Fruit fly (Drosophila melanogaster): ENCODE measurements around the gene CG33773.
A peak's percentile ranks its signal among the peaks of the same experiment; 100 is the strongest.

CG33773 gene

DNA sequence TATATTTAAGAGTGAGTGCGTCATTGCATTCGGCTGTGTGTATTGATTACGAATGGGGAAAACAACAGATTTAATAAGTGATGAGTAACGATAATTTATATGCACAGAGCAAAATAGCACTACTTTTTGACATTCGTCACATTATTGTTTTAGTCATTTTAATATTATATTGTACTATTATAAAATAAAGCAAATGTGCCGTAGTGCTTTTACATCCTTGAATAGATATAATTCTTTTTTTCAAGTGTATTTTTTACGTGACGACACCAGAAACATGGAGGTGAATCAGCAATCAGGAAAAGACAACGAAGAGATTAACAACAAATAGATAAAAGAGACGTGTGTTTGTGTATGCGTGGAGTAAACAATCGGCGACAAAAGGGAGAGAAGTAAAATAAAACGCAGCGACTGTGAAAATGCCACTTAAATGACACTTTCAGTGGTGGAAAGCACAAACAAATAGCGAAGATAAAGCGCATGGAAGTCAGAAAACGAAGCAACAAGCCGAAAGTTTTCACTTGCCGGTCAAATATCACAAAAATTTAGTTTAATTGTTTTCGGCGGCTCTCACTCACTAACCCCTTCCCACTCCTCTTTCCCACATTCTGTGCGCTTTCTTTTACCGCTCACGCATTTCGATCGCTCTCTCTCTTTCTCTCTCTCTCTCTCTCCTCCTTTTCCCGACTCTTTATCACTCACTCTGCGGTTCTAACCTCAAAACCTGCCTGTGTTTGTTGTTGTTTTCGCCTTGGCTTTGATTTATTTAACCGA is 24.1 kb downstream of the CG33773 start:
- TF ChIP-seq Dll (optimal IDR thresholded peaks at IDR 0.05) (peak; percentile 25), CG8478 (optimal IDR thresholded peaks at IDR 0.05) (no peak)

DNA sequence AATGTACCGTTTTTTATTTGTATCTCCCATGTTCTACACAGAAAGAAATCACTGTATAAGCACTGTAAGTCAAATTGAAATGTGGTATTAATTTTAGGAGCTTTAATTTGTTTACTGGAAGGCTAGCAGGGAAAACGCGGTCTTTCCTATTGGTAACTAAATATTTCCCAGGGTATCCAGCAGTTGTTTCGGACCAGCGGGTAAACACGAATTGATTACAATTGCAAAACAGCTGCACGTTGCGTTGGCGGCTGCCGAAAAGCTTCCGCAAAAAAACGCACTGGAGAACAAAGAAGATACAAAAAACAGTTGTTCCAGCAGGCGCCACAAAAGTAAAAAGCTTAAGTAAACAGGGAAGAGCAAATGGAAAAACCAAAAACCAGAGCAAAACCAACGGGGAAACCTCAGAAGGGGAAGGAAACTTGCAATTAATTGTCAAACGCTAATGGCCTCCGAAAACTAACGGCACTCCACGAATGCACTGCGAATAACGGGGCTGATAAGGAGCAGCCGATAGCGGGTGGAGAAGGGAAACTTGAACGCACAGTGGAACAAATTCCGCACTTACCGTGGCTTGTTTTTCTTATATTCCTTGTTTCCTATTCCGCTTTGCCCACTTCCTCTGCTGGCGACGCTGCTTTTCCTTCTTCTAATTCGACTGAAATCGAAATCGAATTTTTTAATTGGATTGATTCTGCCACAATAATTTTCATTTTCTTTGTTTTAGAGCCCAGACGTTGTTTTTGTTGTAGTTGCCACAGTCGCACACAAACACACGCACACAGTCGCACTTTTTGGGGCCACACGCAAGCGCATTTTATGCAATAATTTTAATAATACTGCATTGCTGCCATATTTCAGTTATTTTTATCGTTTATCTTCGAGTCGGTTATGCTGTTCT is 24.9 kb downstream of the CG33773 start:
- no peak for TF ChIP-seq psq (optimal IDR thresholded peaks at IDR 0.05)
- TF ChIP-seq Dll (optimal IDR thresholded peaks at IDR 0.05) = peak; percentile 48
- peak; percentile 81 for TF ChIP-seq pan (optimal IDR thresholded peaks at IDR 0.05)
- no peak for TF ChIP-seq usp (GFP tag; optimal IDR thresholded peaks at IDR 0.05)
- no peak for TF ChIP-seq EcR (GFP tag; optimal IDR thresholded peaks at IDR 0.05)
- TF ChIP-seq CG8478 (optimal IDR thresholded peaks at IDR 0.05) = no peak

DNA sequence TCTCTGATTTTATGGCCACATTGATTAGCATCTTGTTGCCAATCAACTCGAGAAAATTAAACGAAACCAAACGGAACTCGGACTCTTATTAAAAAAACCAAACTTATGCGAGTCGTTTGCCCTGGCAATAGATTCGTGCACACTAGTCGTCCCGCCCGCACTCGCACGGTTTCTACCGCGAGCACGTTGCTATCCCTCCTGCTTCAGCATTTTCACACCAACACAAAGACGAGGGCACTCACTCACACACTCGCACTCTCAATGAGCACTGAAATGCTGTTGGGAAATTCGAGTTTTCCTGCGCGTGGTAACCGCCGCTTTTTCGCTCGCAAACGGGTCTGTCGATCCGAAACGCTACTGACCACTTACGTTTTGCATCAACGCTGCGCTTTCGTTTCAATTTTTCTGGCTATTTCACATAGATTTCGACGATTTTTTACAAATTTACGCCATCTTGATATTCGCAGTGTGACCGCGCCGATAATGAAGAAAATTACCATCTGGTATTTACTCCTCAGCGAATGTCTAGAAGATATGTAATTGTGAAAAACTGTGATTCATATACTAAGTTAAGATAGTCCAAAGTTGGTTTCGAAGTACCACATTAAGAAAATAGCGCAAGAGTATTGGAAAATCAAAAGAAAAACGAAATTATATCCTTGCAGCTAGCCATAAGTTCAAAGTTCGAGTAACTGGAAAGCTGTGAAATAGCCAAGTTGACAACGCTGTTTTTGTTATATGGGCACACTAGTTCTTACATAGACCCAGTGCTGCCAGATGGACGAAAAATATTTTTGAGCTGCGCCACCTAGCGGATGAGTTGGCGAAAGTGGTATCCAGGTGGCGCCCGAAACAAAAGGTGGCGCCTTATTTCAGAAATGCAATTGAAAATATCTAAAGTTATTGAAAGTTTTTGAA is 25.8 kb downstream of the CG33773 start, which contains the start of gene dco:
TSS of gene dco (minus strand) at position 503 of the 918 bp plus-strand sequence.
- peak; percentile 29 for TF ChIP-seq Dll (optimal IDR thresholded peaks at IDR 0.05)
- TF ChIP-seq usp (GFP tag; optimal IDR thresholded peaks at IDR 0.05) = no peak
- no peak for TF ChIP-seq psq (optimal IDR thresholded peaks at IDR 0.05)
- peak; percentile 79 for TF ChIP-seq CG8478 (optimal IDR thresholded peaks at IDR 0.05)
- no peak for TF ChIP-seq EcR (GFP tag; optimal IDR thresholded peaks at IDR 0.05)
- TF ChIP-seq pan (optimal IDR thresholded peaks at IDR 0.05) = no peak

DNA sequence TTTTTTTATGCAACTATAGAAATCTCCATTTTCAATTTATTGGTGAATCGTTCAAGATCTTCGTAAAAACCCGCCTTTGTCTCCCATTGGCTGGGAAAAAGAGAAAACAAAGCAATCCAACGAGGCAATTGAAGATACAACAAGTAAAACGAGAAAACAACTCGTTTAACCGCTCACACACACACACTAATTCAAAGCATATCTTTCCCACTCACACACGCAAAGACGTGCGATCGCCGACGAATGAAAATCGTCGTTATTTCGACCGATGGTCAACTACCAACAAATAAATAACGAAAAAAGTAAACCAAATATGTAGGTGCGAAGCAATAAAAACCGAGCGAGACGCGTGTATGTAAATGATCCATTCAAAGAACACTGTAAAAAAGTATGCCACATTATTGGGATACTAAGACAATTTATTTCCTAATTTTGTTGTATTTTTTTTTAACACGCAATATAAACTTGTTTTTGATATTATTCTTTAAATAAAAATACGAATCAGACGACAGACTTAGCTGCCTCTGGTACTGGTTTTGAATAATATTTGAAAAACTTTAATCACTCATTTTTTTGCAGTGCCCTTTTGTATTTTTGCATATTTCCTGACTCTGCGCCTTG is 27.3 kb downstream of the CG33773 start:
- TF ChIP-seq pan (optimal IDR thresholded peaks at IDR 0.05) (no peak), Dll (optimal IDR thresholded peaks at IDR 0.05) (no peak), EcR (GFP tag; optimal IDR thresholded peaks at IDR 0.05) (no peak), CG8478 (optimal IDR thresholded peaks at IDR 0.05) (no peak)

DNA sequence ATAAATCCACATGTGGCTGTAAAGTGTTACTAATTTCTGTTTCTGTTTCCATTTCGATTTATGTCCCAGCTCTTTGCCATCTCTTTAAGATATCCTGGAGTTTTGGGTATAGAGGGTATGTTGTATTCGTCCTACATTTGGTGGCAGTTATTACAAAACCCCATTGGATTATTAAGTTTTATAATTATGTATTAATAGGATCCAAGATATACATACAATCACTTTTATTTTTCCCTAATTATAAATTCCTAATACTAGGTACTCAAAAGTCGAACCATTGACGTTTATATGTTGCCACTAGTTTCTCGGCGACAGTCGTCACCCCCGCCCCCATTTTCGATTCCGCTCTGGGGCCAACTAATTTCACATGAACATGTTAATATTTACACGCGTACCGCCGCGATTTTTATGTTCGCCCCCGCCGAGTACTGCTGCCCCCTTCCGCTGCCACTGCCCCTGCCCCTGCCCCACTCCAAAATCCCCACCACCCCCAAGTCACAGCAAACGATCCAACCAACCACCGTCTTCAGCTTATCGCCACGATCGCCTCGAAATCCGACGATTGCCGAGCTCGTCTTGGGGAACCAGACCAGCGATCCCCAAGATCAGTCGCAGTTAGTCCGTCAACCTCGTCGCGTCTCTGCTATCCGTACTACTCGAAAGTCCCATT is 29.6 kb downstream of the CG33773 start, which contains the start of gene Sox100B:
TSS of gene Sox100B (plus strand) at position 601 of the 670 bp plus-strand sequence.
- TF ChIP-seq EcR (GFP tag; optimal IDR thresholded peaks at IDR 0.05) (no peak), psq (optimal IDR thresholded peaks at IDR 0.05) (no peak), Dll (optimal IDR thresholded peaks at IDR 0.05) (no peak), CG8478 (optimal IDR thresholded peaks at IDR 0.05) (no peak), usp (GFP tag; optimal IDR thresholded peaks at IDR 0.05) (no peak), pan (optimal IDR thresholded peaks at IDR 0.05) (no peak)

DNA sequence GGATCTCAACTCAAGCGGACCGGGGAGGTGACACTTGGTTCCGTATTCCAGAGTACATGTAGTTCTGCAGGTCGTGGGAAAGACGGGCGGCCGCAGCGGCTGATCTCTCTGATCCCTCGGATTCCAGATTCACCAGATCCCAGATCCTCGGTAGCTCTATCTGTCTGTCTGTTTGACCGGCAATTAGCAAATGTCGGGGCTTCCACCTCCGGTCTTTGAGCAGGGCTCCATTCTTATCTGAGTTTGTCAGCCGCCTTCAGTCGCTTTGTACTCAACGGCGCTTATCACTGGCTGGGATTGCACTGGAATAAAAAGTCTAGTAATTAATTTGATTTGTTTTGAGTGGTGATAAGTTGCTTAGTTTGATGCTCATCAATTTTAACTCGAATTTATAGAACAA is 31.2 kb downstream of the CG33773 start:
- TF ChIP-seq usp (GFP tag; optimal IDR thresholded peaks at IDR 0.05) (no peak), psq (optimal IDR thresholded peaks at IDR 0.05) (no peak), CG8478 (optimal IDR thresholded peaks at IDR 0.05) (no peak), EcR (GFP tag; optimal IDR thresholded peaks at IDR 0.05) (no peak)

DNA sequence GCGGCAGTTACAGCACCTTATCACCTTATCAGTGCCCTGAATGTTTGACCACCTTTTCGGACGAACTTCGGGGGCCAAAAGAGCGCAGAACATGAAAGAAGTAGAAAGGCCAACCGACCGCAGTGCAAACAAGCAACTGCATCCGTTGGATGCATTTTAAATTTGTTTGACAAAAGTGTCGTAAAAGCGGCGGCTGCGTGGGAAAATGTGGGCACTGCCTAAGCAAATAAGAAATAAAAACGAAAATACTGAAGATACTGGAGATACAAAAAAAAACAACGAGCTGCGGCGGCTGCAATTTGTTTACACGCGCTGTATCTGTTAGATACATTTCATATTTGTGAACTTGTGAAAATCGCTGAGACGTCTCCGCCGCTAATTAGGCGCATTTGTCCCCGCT is 35.6 kb downstream of the CG33773 start:
- TF ChIP-seq Dll (optimal IDR thresholded peaks at IDR 0.05) (no peak), pan (optimal IDR thresholded peaks at IDR 0.05) (no peak), EcR (GFP tag; optimal IDR thresholded peaks at IDR 0.05) (no peak), CG8478 (optimal IDR thresholded peaks at IDR 0.05) (no peak), usp (GFP tag; optimal IDR thresholded peaks at IDR 0.05) (no peak), psq (optimal IDR thresholded peaks at IDR 0.05) (no peak)
